Worm (Caenorhabditis elegans): Measurements from ENCODE around the gene R04D3.4.

Gene R04D3.4

ce11 chrX:13306869-13307446 lies 18.3 kb upstream of the R04D3.4 start (continued):
- peak; percentile 89 for TF ChIP-seq lir-3 (tag; optimal IDR thresholded peaks at IDR 0.05)
- peak; percentile 57 for TF ChIP-seq nhr-28 (tag; optimal IDR thresholded peaks at IDR 0.05)
- TF ChIP-seq nhr-102 (tag; optimal IDR thresholded peaks at IDR 0.05), result peak; percentile 91
- TF ChIP-seq lin-39 (tag; optimal IDR thresholded peaks at IDR 0.05), result no peak
- TF ChIP-seq dmd-9 (GFP tag; IDR thresholded peaks at IDR 0.05), result peak; percentile 72; the same call in 1 of the 2 replicates
- peak; percentile 78 for TF ChIP-seq F37D6.2 (tag; optimal IDR thresholded peaks at IDR 0.05)
- TF ChIP-seq Y48G9A.11 (GFP tag; IDR thresholded peaks at IDR 0.05), result peak; percentile 73
- TF ChIP-seq zfp-2 (tag; optimal IDR thresholded peaks at IDR 0.05), result peak; percentile 69
- TF ChIP-seq mxl-3 (GFP tag; optimal IDR thresholded peaks at IDR 0.05), result peak; percentile 72
- TF ChIP-seq hif-1 (tag; optimal IDR thresholded peaks at IDR 0.05), result no peak
- TF ChIP-seq lin-13 (GFP tag; optimal IDR thresholded peaks at IDR 0.05), result peak; percentile 56
- peak; percentile 76 for TF ChIP-seq dmd-6 (GFP tag; IDR thresholded peaks at IDR 0.05)
- no peak for TF ChIP-seq ZK546.5 (tag; optimal IDR thresholded peaks at IDR 0.05)
- peak; percentile 90 for TF ChIP-seq rbr-2 (tag; optimal IDR thresholded peaks at IDR 0.05)
- TF ChIP-seq nhr-11 (tag; optimal IDR thresholded peaks at IDR 0.05), result peak; percentile 60
- peak; percentile 77 for TF ChIP-seq nhr-42 (GFP tag; IDR thresholded peaks at IDR 0.05)
- peak; percentile 90 for TF ChIP-seq nhr-41 (GFP tag; IDR thresholded peaks at IDR 0.05)
- TF ChIP-seq nhr-111 (GFP tag; optimal IDR thresholded peaks at IDR 0.05), result peak; percentile 85
- peak; percentile 96 for TF ChIP-seq Y75B8A.6 (GFP tag; IDR thresholded peaks at IDR 0.05)
- peak; percentile 79 for TF ChIP-seq ceh-32 (tag; optimal IDR thresholded peaks at IDR 0.05; ENCODE audit: poor library complexity)
- TF ChIP-seq cey-2 (tag; optimal IDR thresholded peaks at IDR 0.05; ENCODE audit: borderline replicate concordance, insufficient read depth), result peak; percentile 20
- peak; percentile 83 for TF ChIP-seq spr-3 (GFP tag; optimal IDR thresholded peaks at IDR 0.05)
- TF ChIP-seq zag-1 (tag; optimal IDR thresholded peaks at IDR 0.05), result no peak
- peak; percentile 89 for TF ChIP-seq lin-1 (GFP tag; IDR thresholded peaks at IDR 0.05)
- peak; percentile 88; the same call in 1 of the 2 replicates for TF ChIP-seq Y105C5A.15 (GFP tag; IDR thresholded peaks at IDR 0.05)
- TF ChIP-seq unc-62 (GFP tag; optimal IDR thresholded peaks at IDR 0.05 in 1 of 2), result peak in 1 of 2 experiments; percentile 96
- no peak for TF ChIP-seq unc-62 (tag; optimal IDR thresholded peaks at IDR 0.05)
- peak; percentile 78 for TF ChIP-seq nhr-48 (tag; optimal IDR thresholded peaks at IDR 0.05)
- TF ChIP-seq ztf-11 (tag; optimal IDR thresholded peaks at IDR 0.05), result no peak
- TF ChIP-seq daf-19 (GFP tag; conservative IDR thresholded peaks at IDR 0.05), result peak; percentile 97
- no peak for TF ChIP-seq T26A8.4 (GFP tag; IDR thresholded peaks at IDR 0.05)
- no peak for TF ChIP-seq lin-15B (tag; optimal IDR thresholded peaks at IDR 0.05)
- peak; percentile 87 to 97 for TF ChIP-seq daf-16 (GFP tag; optimal IDR thresholded peaks at IDR 0.05)
- TF ChIP-seq daf-16 (tag; optimal IDR thresholded peaks at IDR 0.05), result peak; percentile 89
- TF ChIP-seq set-16 (GFP tag; IDR thresholded peaks at IDR 0.05), result no peak
- TF ChIP-seq madf-5 (GFP tag; IDR thresholded peaks at IDR 0.05), result peak; percentile 87 to 97
- TF ChIP-seq lim-7 (GFP tag; IDR thresholded peaks at IDR 0.05), result peak; percentile 98
- no peak for TF ChIP-seq R02D3.7 (tag; optimal IDR thresholded peaks at IDR 0.05)
- TF ChIP-seq ztf-7 (tag; optimal IDR thresholded peaks at IDR 0.05), result peak; percentile 88
- TF ChIP-seq madf-9 (GFP tag; conservative IDR thresholded peaks at IDR 0.05), result peak; percentile 92
- TF ChIP-seq jun-1 (tag; optimal IDR thresholded peaks at IDR 0.05), result peak; percentile 43
- TF ChIP-seq ces-1 (GFP tag; optimal IDR thresholded peaks at IDR 0.05), result peak; percentile 23
- TF ChIP-seq sdz-12 (GFP tag; optimal IDR thresholded peaks at IDR 0.05), result peak; percentile 90
- peak; percentile 62 for TF ChIP-seq zip-2 (tag; optimal IDR thresholded peaks at IDR 0.05)
- peak; percentile 80 for TF ChIP-seq aha-1 (tag)
- TF ChIP-seq F10B5.3 (tag; optimal IDR thresholded peaks at IDR 0.05), result peak; percentile 82
- no peak for TF ChIP-seq lin-38 (GFP tag; IDR thresholded peaks at IDR 0.05)
- no peak for TF ChIP-seq nhr-237 (tag; optimal IDR thresholded peaks at IDR 0.05)
- peak; percentile 93 for TF ChIP-seq ctbp-1 (GFP tag; IDR thresholded peaks at IDR 0.05)
- peak; percentile 94 for TF ChIP-seq F44E2.7 (GFP tag; IDR thresholded peaks at IDR 0.05)
- no peak for TF ChIP-seq mes-2 (tag; optimal IDR thresholded peaks at IDR 0.05; ENCODE audit: poor library complexity, severe bottlenecking)

Data from whole organism, L4 larva.